Worm (Caenorhabditis elegans): Measurements from ENCODE around the gene nbet-1.
"Not testable (repeated sequence)": the region's sequence is repeated elsewhere in the genome, so short reads cannot be mapped to it uniquely, and the experiment has no call there.

The nbet-1 gene

DNA sequence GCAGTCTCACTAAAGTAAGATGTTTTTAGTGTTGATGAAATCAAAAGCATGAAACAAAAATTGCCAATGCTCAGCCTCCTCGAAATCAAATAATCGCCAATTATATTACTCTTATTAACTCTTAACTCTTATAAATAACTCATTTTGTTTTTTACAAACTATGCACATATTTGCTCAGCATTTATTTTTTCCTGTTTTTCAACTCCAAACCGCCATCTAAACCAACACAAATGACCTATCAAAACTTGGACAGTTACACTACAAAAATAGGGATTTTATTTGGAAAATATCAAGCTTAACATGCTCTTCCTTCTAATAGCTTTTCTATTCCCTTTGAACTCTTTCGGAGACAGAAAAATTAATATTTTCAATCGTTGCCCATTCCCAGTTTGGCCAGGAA is 19.3 kb downstream of the nbet-1 start, which contains the start of gene thn-6 (continued):
- no peak for TF ChIP-seq sdz-38 (tag; optimal IDR thresholded peaks at IDR 0.05)
- TF ChIP-seq ets-4 (GFP tag; optimal IDR thresholded peaks at IDR 0.05): no peak
- no peak for TF ChIP-seq lsy-27 (tag; optimal IDR thresholded peaks at IDR 0.05; ENCODE audit: borderline replicate concordance, insufficient read depth)

DNA sequence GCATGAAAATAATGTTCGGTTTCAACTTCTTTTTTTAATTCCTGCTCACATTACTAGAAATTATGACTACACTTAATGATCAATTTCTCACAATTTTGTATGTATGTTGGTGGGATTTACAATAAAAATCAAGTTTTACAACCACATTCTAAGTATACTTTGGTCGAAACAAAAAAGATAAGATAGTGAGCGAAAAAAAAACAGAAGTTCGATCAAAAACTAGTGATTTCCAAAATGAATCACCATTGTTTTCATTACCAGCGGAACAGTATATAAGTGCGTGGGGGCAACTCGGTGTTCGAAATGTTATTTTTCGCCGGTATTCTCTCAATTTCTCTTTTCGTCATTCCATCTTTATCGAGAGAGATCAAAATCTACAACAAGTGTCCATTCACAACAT is 21.2 kb downstream of the nbet-1 start, which contains the start of gene thn-5:
Gene thn-5, plus strand, starts transcription at position 301 of the 400 bp plus-strand sequence.
- no peak for TF ChIP-seq mxl-1 (tag; optimal IDR thresholded peaks at IDR 0.05)

DNA sequence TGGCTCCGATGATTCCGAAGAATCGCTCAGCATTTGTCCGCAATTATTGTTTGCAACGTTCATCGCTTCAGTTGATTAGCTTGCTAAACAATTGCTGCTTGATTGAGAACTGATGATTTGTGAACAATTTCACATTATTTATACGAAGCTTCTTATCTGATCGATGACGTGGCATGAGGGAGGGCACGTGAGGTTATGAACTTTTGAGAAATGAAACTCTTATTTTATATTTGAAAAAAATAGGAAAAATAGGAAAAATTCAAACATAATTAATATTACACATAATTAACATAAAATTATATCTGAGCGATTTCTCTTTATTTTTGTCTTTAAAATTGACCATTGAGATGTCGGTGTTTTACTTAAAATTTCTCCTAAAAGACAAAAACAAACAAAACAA is 45.4 kb downstream of the nbet-1 start, which contains the start of gene F36H12.10:
Gene F36H12.10, minus strand, starts transcription at position 101 of the 400 bp plus-strand sequence.
- TF ChIP-seq Y95B8A.8 (GFP tag; IDR thresholded peaks at IDR 0.05); ztf-25 (GFP tag; IDR thresholded peaks at IDR 0.05); ets-4 (GFP tag; optimal IDR thresholded peaks at IDR 0.05): not testable (repeated sequence)

DNA sequence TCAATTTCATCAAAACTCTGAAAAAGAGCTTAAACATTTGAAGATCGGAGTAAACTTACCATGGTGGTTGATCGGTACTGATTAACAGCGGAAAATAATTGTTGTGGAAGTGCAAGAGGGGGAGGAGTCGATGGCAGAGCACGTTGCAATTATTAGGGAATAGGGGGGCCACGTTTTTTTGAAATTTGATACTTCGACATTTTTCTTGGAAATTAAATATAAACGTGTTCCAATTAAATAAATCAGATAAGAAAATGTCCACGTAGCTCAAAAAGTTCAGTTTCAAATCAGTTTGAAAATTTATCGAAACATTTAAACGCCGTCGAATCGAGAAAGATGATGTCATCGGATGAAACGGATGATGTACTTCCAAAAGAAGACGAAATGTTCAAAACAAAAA is 47.4 kb downstream of the nbet-1 start, which contains the start of gene F36H12.9:
Gene F36H12.9, plus strand, starts transcription at position 301 of the 400 bp plus-strand sequence.
- TF ChIP-seq F52B5.7 (tag; optimal IDR thresholded peaks at IDR 0.05); F22D6.2 (tag; optimal IDR thresholded peaks at IDR 0.05); rcor-1 (GFP tag; IDR thresholded peaks at IDR 0.05): not testable (repeated sequence)

DNA sequence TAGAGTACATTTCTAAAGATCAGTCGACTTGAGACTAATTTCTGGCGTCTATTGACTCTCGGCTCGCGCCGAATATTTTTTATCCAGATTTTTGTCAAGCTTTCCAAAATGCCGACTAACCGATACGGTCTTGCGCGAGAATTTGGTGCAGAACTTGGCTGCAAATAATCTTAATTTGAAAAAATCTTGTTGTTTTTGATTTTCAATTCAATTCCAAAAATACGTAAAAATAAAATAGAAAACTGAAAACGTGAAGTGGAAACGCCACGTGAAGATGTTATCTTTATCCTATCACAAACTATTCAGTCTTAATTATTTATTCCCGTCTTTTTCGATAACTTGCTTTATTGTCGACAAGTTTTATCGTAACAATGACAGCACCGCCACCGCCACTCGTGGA is 49.1 kb downstream of the nbet-1 start, which contains the start of gene ttbk-2.1:
Gene ttbk-2.1, plus strand, starts transcription at position 301 of the 400 bp plus-strand sequence.
- not testable (repeated sequence) for TF ChIP-seq lsy-27 (tag; optimal IDR thresholded peaks at IDR 0.05; ENCODE audit: borderline replicate concordance, insufficient read depth); ama-1 (optimal IDR thresholded peaks at IDR 0.05); ama-1 (GFP tag; optimal IDR thresholded peaks at IDR 0.05); ceh-91 (GFP tag; IDR thresholded peaks at IDR 0.05)

DNA sequence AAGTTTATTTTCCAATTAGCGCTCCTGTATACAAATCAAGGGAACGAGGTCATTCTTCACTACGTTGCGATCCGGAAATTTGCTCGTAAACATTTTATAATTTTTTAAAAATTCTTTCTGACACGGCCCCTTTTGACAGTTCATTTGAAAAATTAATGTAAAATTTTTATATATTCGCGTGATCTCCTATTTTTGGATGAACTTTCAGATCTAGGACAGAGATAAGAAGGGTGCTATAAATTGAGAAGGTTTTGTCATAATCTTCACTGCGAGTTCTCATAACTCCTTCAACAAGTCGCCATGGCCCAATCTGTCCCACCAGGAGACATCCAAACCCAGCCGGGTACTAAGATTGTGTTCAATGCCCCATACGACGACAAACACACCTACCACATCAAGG is 51.0 kb downstream of the nbet-1 start, which contains the start of gene msp-19:
Gene msp-19, plus strand, starts transcription at position 301 of the 400 bp plus-strand sequence.
- not testable (repeated sequence) for TF ChIP-seq B0336.3 (GFP tag; IDR thresholded peaks at IDR 0.05); F23B12.7 (tag; optimal IDR thresholded peaks at IDR 0.05; ENCODE audit: insufficient read depth); F55B11.4 (tag; optimal IDR thresholded peaks at IDR 0.05; ENCODE audit: borderline replicate concordance, insufficient read depth)

Measured in whole organism, young adult.